Fruit fly (Drosophila melanogaster) whole organism, embryonic: ENCODE results near the gene CG14537.

Source experiments
- Aef1 ChIP-seq: fragments of 200-800 bp; sonication (Bioruptor generic); IDR thresholded peaks from 3 replicates; pipeline ENCODE4 v1.3.6; 2022; ENCODE audit warnings: missing biosample characterization, missing genetic modification characterization
- Asciz ChIP-seq: fragments of 200-800 bp; sonication (Bioruptor generic); optimal IDR thresholded peaks from 2 replicates; lab custom pipeline; 2017; ENCODE audit warnings: missing biosample characterization, mild to moderate bottlenecking, missing genetic modification characterization, missing genetic modification reagents
- Bdp1 ChIP-seq: fragments of 200-800 bp; sonication (Bioruptor generic); optimal IDR thresholded peaks from 3 replicates; lab custom pipeline; 2016; ENCODE audit warnings: missing biosample characterization, missing genetic modification characterization
- CG10209 ChIP-seq: fragments of 200-800 bp; sonication (Bioruptor generic); optimal IDR thresholded peaks from 3 replicates; lab custom pipeline; 2017; ENCODE audit warnings: missing biosample characterization, mild to moderate bottlenecking, missing genetic modification characterization, missing genetic modification reagents
- CG1024 ChIP-seq: fragments of 200-800 bp; sonication (Bioruptor generic); IDR thresholded peaks from 2 replicates; pipeline ENCODE4 v1.3.6; 2022; ENCODE audit warnings: missing biosample characterization, missing genetic modification characterization
- CG11560 ChIP-seq: fragments of 200-800 bp; sonication (Bioruptor generic); IDR thresholded peaks from 3 replicates; pipeline ENCODE4 v1.3.6; 2022; ENCODE audit warnings: missing biosample characterization, missing genetic modification characterization
- CG15073 ChIP-seq: fragments of 200-800 bp; sonication (Bioruptor generic); optimal IDR thresholded peaks from 2 replicates; lab custom pipeline; 2016; ENCODE audit warnings: missing biosample characterization, missing genetic modification characterization
- CG18619 ChIP-seq: fragments of 200-800 bp; sonication (Bioruptor generic); optimal IDR thresholded peaks from 3 replicates; lab custom pipeline; 2017; ENCODE audit warnings: missing biosample characterization, mild to moderate bottlenecking, missing genetic modification characterization
- CG2712 ChIP-seq: fragments of 200-800 bp; optimal IDR thresholded peaks from 3 replicates; lab custom pipeline; 2019; ENCODE audit warnings: missing biosample characterization, mild to moderate bottlenecking, missing genetic modification characterization, moderate library complexity
- CG3838 ChIP-seq: fragments of 200-800 bp; sonication (Bioruptor generic); optimal IDR thresholded peaks from 3 replicates; lab custom pipeline; 2016; ENCODE audit warnings: missing biosample characterization, missing genetic modification characterization
- CG6254 ChIP-seq: fragments of 200-800 bp; sonication (Bioruptor generic); optimal IDR thresholded peaks from 3 replicates; lab custom pipeline; 2017; ENCODE audit warnings: mild to moderate bottlenecking, missing biosample characterization, missing genetic modification reagents, missing genetic modification characterization
- CG6813 ChIP-seq: fragments of 200-800 bp; sonication (Bioruptor generic); optimal IDR thresholded peaks from 2 replicates; lab custom pipeline; 2017; ENCODE audit warnings: missing biosample characterization, missing genetic modification characterization, mild to moderate bottlenecking, moderate library complexity, missing genetic modification reagents
- CG7357 ChIP-seq: fragments of 200-800 bp; sonication (Bioruptor generic); IDR thresholded peaks from 3 replicates; pipeline ENCODE4 v1.3.6; 2022; ENCODE audit warnings: missing biosample characterization, missing genetic modification characterization
- CG7556 ChIP-seq: fragments of 200-800 bp; sonication (Bioruptor generic); optimal IDR thresholded peaks from 2 replicates; lab custom pipeline; 2017; ENCODE audit warnings: missing biosample characterization, mild to moderate bottlenecking, missing genetic modification characterization
- CG7963 ChIP-seq: fragments of 200-800 bp; sonication (Bioruptor generic); IDR thresholded peaks from 3 replicates; pipeline ENCODE4 v1.3.6; 2022; ENCODE audit warnings: missing biosample characterization, missing genetic modification characterization; ENCODE audit not compliant: partially characterized antibody
- CG9817 ChIP-seq: fragments of 200-800 bp; sonication (Bioruptor generic); optimal IDR thresholded peaks from 2 replicates; lab custom pipeline; 2018; ENCODE audit warnings: missing biosample characterization, mild to moderate bottlenecking, missing genetic modification characterization, moderate library complexity
- D19A ChIP-seq: fragments of 200-800 bp; optimal IDR thresholded peaks from 3 replicates; lab custom pipeline; 2019; ENCODE audit warnings: missing biosample characterization, mild to moderate bottlenecking, missing genetic modification characterization, moderate library complexity
- Gsc ChIP-seq: fragments of 200-800 bp; sonication (Bioruptor generic); IDR thresholded peaks from 2 replicates; pipeline ENCODE4 v1.3.6; 2022; ENCODE audit warnings: missing biosample characterization, missing genetic modification characterization
- HLH4C ChIP-seq: fragments of 200-800 bp; sonication (Bioruptor generic); IDR thresholded peaks from 3 replicates; pipeline ENCODE4 v1.3.6; 2022; ENCODE audit warnings: missing biosample characterization, missing genetic modification characterization; ENCODE audit not compliant: partially characterized antibody
- Mrtf ChIP-seq: fragments of 200-800 bp; sonication (Bioruptor generic); IDR thresholded peaks from 3 replicates; pipeline ENCODE4 v1.3.6; 2022; ENCODE audit warnings: missing biosample characterization, missing genetic modification characterization
- NK7.1 ChIP-seq: fragments of 200-800 bp; sonication (Bioruptor generic); optimal IDR thresholded peaks from 3 replicates; lab custom pipeline; 2016; ENCODE audit warnings: missing biosample characterization, missing genetic modification characterization
- Nf-YA ChIP-seq: fragments of 200-800 bp; sonication (Bioruptor generic); IDR thresholded peaks from 2 replicates; pipeline ENCODE4 v1.3.6; 2022; ENCODE audit warnings: missing biosample characterization, missing genetic modification characterization
- Oli ChIP-seq: fragments of 200-800 bp; sonication (Bioruptor generic); optimal IDR thresholded peaks from 2 replicates; lab custom pipeline; 2018; ENCODE audit warnings: missing biosample characterization, mild to moderate bottlenecking, missing genetic modification characterization, moderate library complexity
- Pdp1 ChIP-seq, 2 experiments: fragments of 200-800 bp; sonication (Bioruptor generic); optimal IDR thresholded peaks; 3 replicates each; lab custom pipeline; 2016; ENCODE audit warnings: missing biosample characterization in 2 of 2, missing genetic modification characterization in 2 of 2, mild to moderate bottlenecking in 1 of 2, moderate library complexity in 1 of 2
- Ssrp ChIP-seq: fragments of 200-800 bp; sonication (Bioruptor generic); optimal IDR thresholded peaks from 2 replicates; lab custom pipeline; 2018; ENCODE audit warnings: missing biosample characterization, mild to moderate bottlenecking, missing genetic modification characterization, moderate library complexity
- TFAM ChIP-seq: fragments of 200-800 bp; sonication (Bioruptor generic); optimal IDR thresholded peaks from 2 replicates; lab custom pipeline; 2017; ENCODE audit warnings: missing biosample characterization, missing genetic modification characterization, inconsistent platforms
- Taf1 ChIP-seq: fragments of 200-800 bp; sonication (Bioruptor generic); IDR thresholded peaks from 2 replicates; pipeline ENCODE4 v1.3.6; 2022; ENCODE audit warnings: missing biosample characterization, missing genetic modification characterization
- Tbp ChIP-seq: fragments of >200 bp; optimal IDR thresholded peaks from 2 replicates; lab custom pipeline; 2018; ENCODE audit warnings: missing biosample characterization, missing genetic modification characterization
- ab ChIP-seq: fragments of 200-800 bp; sonication (Bioruptor generic); optimal IDR thresholded peaks from 2 replicates; lab custom pipeline; 2016; ENCODE audit warnings: missing biosample characterization, missing genetic modification characterization
- cato ChIP-seq: fragments of 200-800 bp; sonication (Bioruptor generic); optimal IDR thresholded peaks from 2 replicates; lab custom pipeline; 2016; ENCODE audit warnings: missing biosample characterization, missing genetic modification characterization, borderline replicate concordance
- caup ChIP-seq: fragments of 200-800 bp; sonication (Bioruptor generic); optimal IDR thresholded peaks from 3 replicates; lab custom pipeline; 2017; ENCODE audit warnings: missing biosample characterization, mild to moderate bottlenecking, missing genetic modification characterization, moderate library complexity; ENCODE audit not compliant: severe bottlenecking
- ci ChIP-seq: fragments of 200-800 bp; sonication (Bioruptor generic); IDR thresholded peaks from 3 replicates; pipeline ENCODE4 v1.3.6; 2022; ENCODE audit warnings: missing biosample characterization, missing genetic modification characterization
- crc ChIP-seq: fragments of 200-800 bp; sonication (Bioruptor generic); optimal IDR thresholded peaks from 2 replicates; lab custom pipeline; 2016; ENCODE audit warnings: missing biosample characterization, missing genetic modification characterization
- cwo ChIP-seq: fragments of 200-800 bp; sonication (Bioruptor generic); optimal IDR thresholded peaks from 3 replicates; lab custom pipeline; 2017; ENCODE audit warnings: missing biosample characterization, missing genetic modification characterization, mild to moderate bottlenecking, moderate library complexity, missing genetic modification reagents
- dimm ChIP-seq: fragments of 200-800 bp; sonication (Bioruptor generic); IDR thresholded peaks from 2 replicates; pipeline ENCODE4 v1.3.6; 2022; ENCODE audit warnings: missing biosample characterization, missing genetic modification characterization
- gce ChIP-seq: fragments of 200-800 bp; sonication (Bioruptor generic); IDR thresholded peaks from 3 replicates; pipeline ENCODE4 v1.3.6; 2022; ENCODE audit warnings: missing biosample characterization, missing genetic modification characterization
- gcm ChIP-seq: fragments of 200-800 bp; sonication (Bioruptor generic); optimal IDR thresholded peaks from 2 replicates; lab custom pipeline; 2019; ENCODE audit warnings: missing biosample characterization, mild to moderate bottlenecking, missing genetic modification characterization, moderate library complexity
- grn ChIP-seq: fragments of 200-800 bp; sonication (Bioruptor generic); optimal IDR thresholded peaks from 3 replicates; lab custom pipeline; 2017; ENCODE audit warnings: missing biosample characterization, missing genetic modification characterization
- gro ChIP-seq: fragments of 200-800 bp; sonication (Bioruptor generic); optimal IDR thresholded peaks from 2 replicates; lab custom pipeline; 2016; ENCODE audit warnings: missing biosample characterization, missing genetic modification characterization
- jumu ChIP-seq: fragments of 200-800 bp; sonication (Bioruptor generic); optimal IDR thresholded peaks from 3 replicates; lab custom pipeline; 2016; ENCODE audit warnings: missing biosample characterization, missing genetic modification characterization
- kni ChIP-seq: fragments of 200-800 bp; sonication (Bioruptor generic); optimal IDR thresholded peaks from 3 replicates; lab custom pipeline; 2017; ENCODE audit warnings: mild to moderate bottlenecking, missing biosample characterization, missing genetic modification reagents, missing genetic modification characterization
- lilli ChIP-seq: fragments of 200-800 bp; sonication (Bioruptor generic); optimal IDR thresholded peaks from 3 replicates; lab custom pipeline; 2016; ENCODE audit warnings: missing biosample characterization, missing genetic modification characterization
- mld ChIP-seq: fragments of 200-800 bp; sonication (Bioruptor generic); IDR thresholded peaks from 3 replicates; pipeline ENCODE4 v1.3.6; 2022; ENCODE audit warnings: missing biosample characterization, missing genetic modification characterization; ENCODE audit not compliant: partially characterized antibody
- org-1 ChIP-seq: fragments of 200-800 bp; sonication (Bioruptor generic); optimal IDR thresholded peaks from 2 replicates; lab custom pipeline; 2017; ENCODE audit warnings: missing biosample characterization, missing genetic modification characterization
- pfk ChIP-seq: fragments of 200-800 bp; sonication (Bioruptor generic); optimal IDR thresholded peaks from 2 replicates; lab custom pipeline; 2018; ENCODE audit warnings: missing biosample characterization, mild to moderate bottlenecking, missing genetic modification characterization, moderate library complexity
- sc ChIP-seq, 3 experiments: fragments of >200 bp in 2 of 3; fragments of 200-800 bp in 1 of 3; sonication (Bioruptor generic) in 1 of 3; optimal IDR thresholded peaks; 2 replicates in 2 of 3; 3 replicates in 1 of 3; lab custom pipeline; 2017; ENCODE audit warnings: mild to moderate bottlenecking in 1 of 3, missing biosample characterization in 1 of 3, missing genetic modification characterization in 1 of 3, missing genetic modification reagents in 1 of 3
- sd ChIP-seq: fragments of 200-800 bp; sonication (Bioruptor generic); optimal IDR thresholded peaks from 3 replicates; lab custom pipeline; 2018; ENCODE audit warnings: missing biosample characterization, mild to moderate bottlenecking, missing genetic modification characterization, moderate library complexity
- usp ChIP-seq: fragments of >200 bp; optimal IDR thresholded peaks from 2 replicates; lab custom pipeline; 2017; ENCODE audit warnings: missing biosample characterization, missing genetic modification characterization
- wek ChIP-seq: fragments of 200-800 bp; sonication (Bioruptor generic); optimal IDR thresholded peaks from 3 replicates; lab custom pipeline; 2018; ENCODE audit warnings: missing biosample characterization, mild to moderate bottlenecking, missing genetic modification characterization, moderate library complexity
- zen2 ChIP-seq: fragments of 200-800 bp; sonication (Bioruptor generic); IDR thresholded peaks from 3 replicates; pipeline ENCODE4 v1.3.6; 2022; ENCODE audit warnings: missing biosample characterization, missing genetic modification characterization; ENCODE audit not compliant: partially characterized antibody

Gene CG14537

dm6 chr2L:7890654-7891114 is 50.4 kb downstream of the CG14537 start, which contains the start of gene Spn28Db (continued):
- no peak for TF ChIP-seq CG11560 (tag; lab: Robert Waterston, UW)
- TF ChIP-seq Oli (tag; lab: Kevin White, UChicago) = no peak
- TF ChIP-seq CG7963 (GFP tag; lab: Robert Waterston, UW) = peak; percentile 56; the same call in 1 of the 3 replicates
- no peak for TF ChIP-seq wek (GFP tag; lab: Kevin White, UChicago)
- no peak; the same call in 2 of the 3 replicates for TF ChIP-seq Aef1 (GFP tag; lab: Robert Waterston, UW)
- no peak for TF ChIP-seq CG6254 (GFP tag; lab: Kevin White, UChicago)
- no peak for TF ChIP-seq lilli (GFP tag; lab: Kevin White, UChicago)
- no peak for TF ChIP-seq gce (GFP tag; lab: Robert Waterston, UW)
- TF ChIP-seq Mrtf (GFP tag; lab: Robert Waterston, UW) = no peak
- no peak for TF ChIP-seq CG7556 (GFP tag; lab: Kevin White, UChicago)
- peak; percentile 38 for TF ChIP-seq CG2712 (tag; lab: Kevin White, UChicago)
- TF ChIP-seq CG18619 (GFP tag; lab: Kevin White, UChicago) = no peak
- no peak for TF ChIP-seq Taf1
- TF ChIP-seq gcm (GFP tag; lab: Kevin White, UChicago) = no peak
- no peak for TF ChIP-seq Pdp1 (GFP tag; optimal IDR thresholded peaks at IDR 0.05; lab: Kevin White, UChicago)
- TF ChIP-seq ci (GFP tag; lab: Robert Waterston, UW) = no peak
- TF ChIP-seq NK7.1 (GFP tag; lab: Kevin White, UChicago) = no peak
- TF ChIP-seq CG6813 (GFP tag; lab: Kevin White, UChicago) = no peak
- no peak for TF ChIP-seq Tbp (GFP tag; lab: Kevin White, UChicago)
- no peak for TF ChIP-seq cato (GFP tag; lab: Kevin White, UChicago)
- TF ChIP-seq CG7357 (GFP tag; lab: Robert Waterston, UW) = no peak
- TF ChIP-seq Nf-YA (GFP tag; lab: Robert Waterston, UW) = no peak
- TF ChIP-seq CG15073 (GFP tag; lab: Kevin White, UChicago) = no peak
- TF ChIP-seq grn (GFP tag; lab: Kevin White, UChicago) = no peak
- TF ChIP-seq gro (GFP tag; lab: Kevin White, UChicago) = no peak
- TF ChIP-seq CG9817 (tag; lab: Kevin White, UChicago) = no peak
- no peak for TF ChIP-seq Ssrp (tag; lab: Kevin White, UChicago)
- no peak for TF ChIP-seq Asciz (GFP tag; lab: Kevin White, UChicago)
- TF ChIP-seq ab (GFP tag; lab: Kevin White, UChicago) = no peak
- TF ChIP-seq CG10209 (GFP tag; lab: Kevin White, UChicago) = no peak
- TF ChIP-seq sc (optimal IDR thresholded peaks at IDR 0.05; lab: Kevin White, UChicago) = no peak
- TF ChIP-seq sc (GFP tag; optimal IDR thresholded peaks at IDR 0.05; lab: Kevin White, UChicago) = no peak
- TF ChIP-seq crc (GFP tag; lab: Kevin White, UChicago) = no peak
- TF ChIP-seq D19A = peak; percentile 3
- TF ChIP-seq HLH4C (GFP tag; lab: Robert Waterston, UW) = no peak
- TF ChIP-seq Bdp1 = no peak
- TF ChIP-seq CG3838 (GFP tag; lab: Kevin White, UChicago) = no peak
- TF ChIP-seq zen2 = no peak
- no peak for TF ChIP-seq jumu (GFP tag; lab: Kevin White, UChicago)
- TF ChIP-seq pfk (GFP tag; lab: Kevin White, UChicago) = no peak
- TF ChIP-seq org-1 (GFP tag; lab: Kevin White, UChicago) = no peak
- no peak for TF ChIP-seq dimm (GFP tag; lab: Robert Waterston, UW)
- no peak for TF ChIP-seq CG1024 (GFP tag; lab: Robert Waterston, UW)
- no peak for TF ChIP-seq Gsc (GFP tag; lab: Robert Waterston, UW)
- TF ChIP-seq mld (GFP tag; lab: Robert Waterston, UW) = no peak
- TF ChIP-seq TFAM (GFP tag; lab: Kevin White, UChicago) = no peak
- TF ChIP-seq caup (GFP tag; lab: Kevin White, UChicago) = no peak
- no peak for TF ChIP-seq usp (GFP tag; lab: Kevin White, UChicago)
- TF ChIP-seq cwo (GFP tag; lab: Kevin White, UChicago) = no peak
- no peak for TF ChIP-seq kni (GFP tag; lab: Kevin White, UChicago)
- TF ChIP-seq sd (tag; lab: Kevin White, UChicago) = no peak
